Worm (Caenorhabditis elegans) whole organism, early embryonic: Measurements from ENCODE around the gene dsl-5.

Source experiments
- B0310.2 ChIP-seq: sonication (generic microtip); optimal IDR thresholded peaks from 2 replicates; lab custom pipeline; 2016; ENCODE audit warnings: mild to moderate bottlenecking, missing genetic modification characterization, missing compliant biosample characterization
- F13C5.2 ChIP-seq: sonication (generic microtip); optimal IDR thresholded peaks from 2 replicates; lab custom pipeline; 2017; ENCODE audit warnings: mild to moderate bottlenecking, missing genetic modification characterization, inconsistent platforms, missing compliant biosample characterization
- aly-1 ChIP-seq: sonication (generic microtip); optimal IDR thresholded peaks from 2 replicates; lab custom pipeline; 2016; ENCODE audit warnings: missing genetic modification characterization, missing compliant biosample characterization
- ama-1 ChIP-seq: fragments of 150-350 bp; optimal IDR thresholded peaks from 2 replicates; lab custom pipeline; 2014
- ceh-13 ChIP-seq: fragments of 200-800 bp; sonication (Bioruptor generic); optimal IDR thresholded peaks from 2 replicates; lab custom pipeline; 2018; ENCODE audit warnings: mild to moderate bottlenecking, missing genetic modification characterization, missing compliant biosample characterization
- ceh-36 ChIP-seq: sonication (generic microtip); optimal IDR thresholded peaks from 2 replicates; lab custom pipeline; 2016; ENCODE audit warnings: missing genetic modification characterization, inconsistent platforms, missing compliant biosample characterization
- ets-7 ChIP-seq: sonication (generic microtip); optimal IDR thresholded peaks from 2 replicates; lab custom pipeline; 2016; ENCODE audit warnings: missing genotype, missing genetic modification characterization, missing compliant biosample characterization
- flt-1 ChIP-seq: fragments of 200-800 bp; sonication (Bioruptor generic); IDR thresholded peaks from 2 replicates; pipeline ENCODE4 v1.3.6; 2022; ENCODE audit warnings: missing genetic modification characterization, missing compliant biosample characterization
- hmbx-1 ChIP-seq: sonication (generic microtip); optimal IDR thresholded peaks from 2 replicates; lab custom pipeline; 2016; ENCODE audit warnings: mild to moderate bottlenecking, missing genetic modification characterization, missing compliant biosample characterization
- hmg-4 ChIP-seq: fragments of 200-800 bp; sonication (Bioruptor generic); optimal IDR thresholded peaks from 2 replicates; lab custom pipeline; 2018; ENCODE audit warnings: mild to moderate bottlenecking, missing genetic modification characterization, missing compliant biosample characterization
- hnd-1 ChIP-seq: sonication (generic microtip); optimal IDR thresholded peaks from 2 replicates; lab custom pipeline; 2016; ENCODE audit warnings: missing genetic modification characterization, missing compliant biosample characterization
- pes-1 ChIP-seq: fragments of 200-800 bp; sonication (Bioruptor generic); IDR thresholded peaks from 2 replicates; pipeline ENCODE4 v1.3.6; 2022; ENCODE audit warnings: missing genetic modification reagents, missing genetic modification characterization, missing compliant biosample characterization
- scrt-1 ChIP-seq: fragments of 200-800 bp; sonication (Bioruptor generic); IDR thresholded peaks from 2 replicates; pipeline ENCODE4 v1.3.6; 2022; ENCODE audit warnings: missing genetic modification characterization, missing compliant biosample characterization
- sea-1 ChIP-seq: fragments of 200-800 bp; sonication (Bioruptor generic); conservative IDR thresholded peaks from 2 replicates; pipeline ENCODE4 v1.3.6; 2022; ENCODE audit warnings: missing genetic modification characterization, missing compliant biosample characterization
- tbx-11 ChIP-seq: fragments of 200-800 bp; sonication (Bioruptor generic); IDR thresholded peaks from 2 replicates; pipeline ENCODE4 v1.3.6; 2022; ENCODE audit warnings: missing genetic modification characterization, missing compliant biosample characterization
- tbx-37 ChIP-seq: fragments of 200-800 bp; sonication (Bioruptor generic); conservative IDR thresholded peaks from 2 replicates; pipeline ENCODE4 v1.3.6; 2022; ENCODE audit warnings: missing genetic modification reagents, missing genetic modification characterization, missing compliant biosample characterization
- tra-4 ChIP-seq: sonication (generic microtip); optimal IDR thresholded peaks from 2 replicates; lab custom pipeline; 2017; ENCODE audit warnings: missing genetic modification characterization, missing compliant biosample characterization

The dsl-5 gene

DNA sequence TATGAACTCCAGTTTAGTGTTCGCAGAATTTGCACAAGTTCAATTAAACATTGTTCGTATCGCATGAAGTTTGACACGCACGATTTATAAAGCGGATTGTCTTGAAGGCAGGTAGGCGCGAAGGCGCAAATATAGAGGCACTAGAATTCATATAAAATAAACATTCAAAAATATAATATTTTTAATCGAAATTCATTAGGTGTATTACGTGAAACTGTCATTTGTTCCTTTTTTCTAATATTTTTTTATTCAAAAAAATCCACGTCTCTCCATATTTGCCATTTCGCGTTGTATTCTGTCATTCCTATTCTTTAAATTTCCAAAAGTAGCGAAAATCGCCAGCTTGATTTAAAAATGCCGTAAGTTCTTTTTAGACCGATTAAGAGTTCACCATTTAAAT, 21.0 kb upstream of the dsl-5 start, which contains the start of gene ZK809.1:
Gene ZK809.1 (plus strand): TSS at position 301 of the 400 bp plus-strand sequence.
- no peak for TF ChIP-seq sea-1 (GFP tag; lab: Robert Waterston, UW)
- no peak for TF ChIP-seq ceh-36 (tag; lab: Kevin White, UChicago)
- TF ChIP-seq pes-1 = no peak

DNA sequence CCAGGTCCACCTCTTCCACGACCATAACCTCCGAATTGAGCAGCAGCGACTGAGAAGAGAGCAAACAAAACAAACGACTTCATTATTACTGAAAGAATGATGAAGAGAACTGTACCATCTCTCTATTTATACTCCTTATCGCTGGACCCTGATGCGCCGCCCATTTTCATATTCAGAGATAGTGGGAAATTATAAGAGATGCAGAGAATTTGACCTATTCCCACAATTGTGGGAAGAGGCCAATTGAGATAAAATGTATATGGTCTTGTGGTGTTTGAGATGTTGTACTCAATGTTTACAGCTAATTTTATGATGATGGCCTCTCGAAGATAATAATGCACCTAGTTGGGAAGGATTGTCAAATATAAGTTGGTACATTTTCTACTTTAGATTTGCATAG, 20.1 kb upstream of the dsl-5 start, which contains the start of gene ttr-50:
Gene ttr-50 (minus strand): TSS at position 101 of the 400 bp plus-strand sequence.
- TF ChIP-seq hmg-4 (GFP tag; lab: Kevin White, UChicago) (no peak), B0310.2 (tag; lab: Kevin White, UChicago) (no peak), tbx-11 (GFP tag; lab: Robert Waterston, UW) (no peak), ets-7 (tag; lab: Kevin White, UChicago) (no peak), pes-1 (no peak), ama-1 (lab: Kevin White, UChicago) (no peak), sea-1 (GFP tag; lab: Robert Waterston, UW) (no peak), flt-1 (GFP tag; lab: Robert Waterston, UW) (no peak), ceh-36 (tag; lab: Kevin White, UChicago) (no peak), tra-4 (no peak), F13C5.2 (tag; lab: Kevin White, UChicago) (no peak), ceh-13 (GFP tag; lab: Kevin White, UChicago) (no peak), tbx-37 (no peak), scrt-1 (GFP tag; lab: Robert Waterston, UW) (no peak), hmbx-1 (tag; lab: Kevin White, UChicago) (no peak), hnd-1 (tag; lab: Kevin White, UChicago) (no peak), aly-1 (tag; lab: Kevin White, UChicago) (no peak)

- TF ChIP-seq tra-4 = no peak
- no peak for TF ChIP-seq B0310.2 (tag; lab: Kevin White, UChicago)
- TF ChIP-seq hmbx-1 (tag; lab: Kevin White, UChicago) = no peak
- no peak for TF ChIP-seq ceh-13 (GFP tag; lab: Kevin White, UChicago)
- TF ChIP-seq scrt-1 (GFP tag; lab: Robert Waterston, UW) = no peak
- no peak for TF ChIP-seq aly-1 (tag; lab: Kevin White, UChicago)
- TF ChIP-seq ets-7 (tag; lab: Kevin White, UChicago) = no peak
- no peak for TF ChIP-seq hmg-4 (GFP tag; lab: Kevin White, UChicago)
- TF ChIP-seq F13C5.2 (tag; lab: Kevin White, UChicago) = no peak
- no peak for TF ChIP-seq flt-1 (GFP tag; lab: Robert Waterston, UW)
- no peak for TF ChIP-seq sea-1 (GFP tag; lab: Robert Waterston, UW)
- no peak for TF ChIP-seq ama-1 (lab: Kevin White, UChicago)
- TF ChIP-seq pes-1 = no peak
- no peak for TF ChIP-seq tbx-37
Measured at ce11 chrIV:11638016-11638415, 17.2 kb upstream of the dsl-5 start, which contains the start of gene rbm-17. Gene rbm-17 (plus strand): TSS chrIV:11638316.

DNA sequence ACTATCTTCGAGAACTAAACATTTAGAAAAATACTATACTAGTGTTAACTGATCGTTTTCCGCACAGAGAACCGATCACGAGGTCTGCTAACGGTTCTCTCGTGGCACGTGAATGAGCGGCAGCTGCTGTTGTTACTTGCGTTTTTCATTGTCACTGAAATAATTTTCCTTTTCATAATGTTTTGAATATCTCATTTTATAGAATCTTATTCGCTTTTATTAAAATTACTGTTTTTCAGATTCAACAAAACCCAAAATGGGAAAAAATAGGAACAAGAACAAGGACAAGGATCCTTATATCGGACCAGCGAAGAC, 15.6 kb upstream of the dsl-5 start, which contains the start of gene F58B3.6:
Gene F58B3.6 (plus strand): TSS at position 240 of the 315 bp plus-strand sequence.
- no peak for TF ChIP-seq tra-4
- TF ChIP-seq sea-1 (GFP tag; lab: Robert Waterston, UW) = no peak
- no peak for TF ChIP-seq F13C5.2 (tag; lab: Kevin White, UChicago)
- TF ChIP-seq aly-1 (tag; lab: Kevin White, UChicago) = no peak
- TF ChIP-seq ceh-13 (GFP tag; lab: Kevin White, UChicago) = no peak
- no peak for TF ChIP-seq tbx-11 (GFP tag; lab: Robert Waterston, UW)
- TF ChIP-seq ets-7 (tag; lab: Kevin White, UChicago) = no peak
- no peak for TF ChIP-seq pes-1
- no peak for TF ChIP-seq hnd-1 (tag; lab: Kevin White, UChicago)
- TF ChIP-seq ama-1 (lab: Kevin White, UChicago) = no peak
- no peak for TF ChIP-seq hmbx-1 (tag; lab: Kevin White, UChicago)
- TF ChIP-seq ceh-36 (tag; lab: Kevin White, UChicago) = no peak
- no peak for TF ChIP-seq tbx-37
- no peak for TF ChIP-seq hmg-4 (GFP tag; lab: Kevin White, UChicago)

ce11 chrIV:11635437-11636408, 14.9 kb upstream of the dsl-5 start, which contains the start of gene mars-1:
Gene mars-1 (minus strand): TSS chrIV:11635487.
- TF ChIP-seq tbx-37 = peak; percentile 31; the same call in 1 of the 2 replicates
- no peak for TF ChIP-seq sea-1 (GFP tag; lab: Robert Waterston, UW)
- TF ChIP-seq F13C5.2 (tag; lab: Kevin White, UChicago) = peak; percentile 11

DNA sequence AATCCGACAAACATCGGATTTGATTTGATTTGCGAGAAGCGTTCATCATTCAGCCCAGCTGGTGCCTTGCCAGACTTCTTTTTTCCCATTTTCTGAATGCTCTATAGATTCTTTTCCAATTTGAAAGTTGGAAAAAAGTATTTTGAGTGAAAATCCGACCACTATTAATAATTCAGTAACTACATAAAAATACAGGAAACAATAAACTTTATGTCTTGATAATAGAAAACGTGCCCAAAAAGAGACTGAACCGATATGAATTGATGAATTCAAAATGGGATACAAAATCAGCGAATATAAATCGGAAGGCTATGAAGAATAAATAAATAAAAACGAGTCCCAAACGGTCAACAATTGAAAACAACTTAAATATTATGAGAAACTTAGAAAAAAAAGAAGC, 10.9 kb upstream of the dsl-5 start, which contains the start of gene F58B3.4:
Gene F58B3.4 (minus strand): TSS at position 101 of the 400 bp plus-strand sequence.
- no peak for TF ChIP-seq tra-4
- TF ChIP-seq ceh-36 (tag; lab: Kevin White, UChicago) = no peak
- no peak for TF ChIP-seq scrt-1 (GFP tag; lab: Robert Waterston, UW)
- TF ChIP-seq hmg-4 (GFP tag; lab: Kevin White, UChicago) = no peak
- TF ChIP-seq hnd-1 (tag; lab: Kevin White, UChicago) = no peak
- TF ChIP-seq tbx-37 = no peak
- no peak for TF ChIP-seq pes-1
- no peak for TF ChIP-seq ceh-13 (GFP tag; lab: Kevin White, UChicago)
- TF ChIP-seq tbx-11 (GFP tag; lab: Robert Waterston, UW) = no peak
- no peak for TF ChIP-seq F13C5.2 (tag; lab: Kevin White, UChicago)
- TF ChIP-seq sea-1 (GFP tag; lab: Robert Waterston, UW) = no peak
- TF ChIP-seq hmbx-1 (tag; lab: Kevin White, UChicago) = no peak
- TF ChIP-seq aly-1 (tag; lab: Kevin White, UChicago) = no peak
- TF ChIP-seq ets-7 (tag; lab: Kevin White, UChicago) = no peak
- TF ChIP-seq flt-1 (GFP tag; lab: Robert Waterston, UW) = no peak
- TF ChIP-seq ama-1 (lab: Kevin White, UChicago) = no peak
- no peak for TF ChIP-seq B0310.2 (tag; lab: Kevin White, UChicago)
